Worm (Caenorhabditis elegans) whole organism, L2 larva: ENCODE data around the gene clec-149.

Source experiments
- C34F6.9 ChIP-seq: fragments of 150-350 bp; optimal IDR thresholded peaks from 2 replicates; lab custom pipeline; 2014; ENCODE audit warnings: missing biosample characterization, missing genetic modification characterization
- F13H6.1 ChIP-seq: sonication (generic microtip); optimal IDR thresholded peaks from 2 replicates; lab custom pipeline; 2016; ENCODE audit warnings: missing genetic modification characterization, missing compliant biosample characterization
- R02D3.7 ChIP-seq: fragments of 150-350 bp; optimal IDR thresholded peaks from 2 replicates; lab custom pipeline; 2014; ENCODE audit warnings: missing biosample characterization, missing genetic modification characterization
- Y55F3AM.14 ChIP-seq: fragments of 200-800 bp; sonication (Bioruptor generic); optimal IDR thresholded peaks from 2 replicates; lab custom pipeline; 2018; ENCODE audit warnings: mild to moderate bottlenecking, missing genetic modification characterization, missing compliant biosample characterization
- ZK546.5 ChIP-seq: sonication (generic microtip); optimal IDR thresholded peaks from 2 replicates; lab custom pipeline; 2017; ENCODE audit warnings: missing biosample characterization, missing genetic modification characterization
- alr-1 ChIP-seq: fragments of 150-350 bp; optimal IDR thresholded peaks from 2 replicates; lab custom pipeline; 2014; ENCODE audit warnings: missing biosample characterization, missing genetic modification characterization
- aly-2 ChIP-seq: fragments of 150-350 bp; optimal IDR thresholded peaks from 2 replicates; lab custom pipeline; 2014; ENCODE audit warnings: missing biosample characterization, missing genetic modification characterization
- ama-1 ChIP-seq: fragments of 150-350 bp; optimal IDR thresholded peaks from 2 replicates; lab custom pipeline; 2018; ENCODE audit warnings: inconsistent platforms
- blmp-1 ChIP-seq: sonication (generic microtip); optimal IDR thresholded peaks from 2 replicates; lab custom pipeline; 2017; ENCODE audit warnings: missing genetic modification characterization, mild to moderate bottlenecking, missing compliant biosample characterization, antibody characterized with exemption, moderate library complexity; ENCODE audit not compliant: insufficient read depth
- ceh-16 ChIP-seq: fragments of 150-350 bp; optimal IDR thresholded peaks from 2 replicates; lab custom pipeline; 2014; ENCODE audit warnings: missing biosample characterization, missing genetic modification characterization
- ceh-82 ChIP-seq: fragments of 150-350 bp; optimal IDR thresholded peaks from 2 replicates; lab custom pipeline; 2014; ENCODE audit warnings: missing biosample characterization, missing genetic modification characterization
- crh-2 ChIP-seq: sonication (generic microtip); optimal IDR thresholded peaks from 2 replicates; lab custom pipeline; 2017; ENCODE audit warnings: missing biosample characterization, missing genetic modification characterization
- dmd-4 ChIP-seq: sonication (generic microtip); optimal IDR thresholded peaks from 2 replicates; lab custom pipeline; 2017; ENCODE audit warnings: missing biosample characterization, missing genetic modification characterization
- egl-27 ChIP-seq: sonication (generic microtip); optimal IDR thresholded peaks from 3 replicates; lab custom pipeline; 2017; ENCODE audit warnings: missing biosample characterization, missing genetic modification reagents, missing genetic modification characterization
- elt-1 ChIP-seq: fragments of 150-350 bp; optimal IDR thresholded peaks from 2 replicates; lab custom pipeline; 2014; ENCODE audit warnings: missing biosample characterization, missing genetic modification characterization
- elt-3 ChIP-seq: sonication (generic microtip); optimal IDR thresholded peaks from 2 replicates; lab custom pipeline; 2017; ENCODE audit warnings: missing biosample characterization, missing genetic modification characterization
- fos-1 ChIP-seq: fragments of 150-350 bp; optimal IDR thresholded peaks from 2 replicates; lab custom pipeline; 2014; ENCODE audit warnings: missing biosample characterization, missing genetic modification characterization
- gmeb-1 ChIP-seq: fragments of 150-350 bp; optimal IDR thresholded peaks from 2 replicates; lab custom pipeline; 2014; ENCODE audit warnings: missing biosample characterization, missing genetic modification characterization
- lin-11 ChIP-seq: fragments of 150-350 bp; sonication (generic microtip); optimal IDR thresholded peaks from 2 replicates; lab custom pipeline; 2014; ENCODE audit warnings: missing biosample characterization, missing genetic modification characterization, inconsistent platforms, mixed read lengths
- lin-13 ChIP-seq: fragments of 150-350 bp; optimal IDR thresholded peaks from 2 replicates; lab custom pipeline; 2014; ENCODE audit warnings: missing biosample characterization, missing genetic modification reagents, missing genetic modification characterization
- lin-39 ChIP-seq: fragments of 150-350 bp; optimal IDR thresholded peaks from 2 replicates; lab custom pipeline; 2014; ENCODE audit warnings: missing biosample characterization, missing genetic modification reagents, missing genetic modification characterization
- lsy-2 ChIP-seq, 2 experiments: fragments of 150-350 bp in 1 of 2; sonication (generic microtip) in 1 of 2; optimal IDR thresholded peaks; 2 replicates each; lab custom pipeline; 2014 to 2017; ENCODE audit warnings: missing biosample characterization in 2 of 2, missing genetic modification characterization in 2 of 2
- mab-5 ChIP-seq: fragments of 150-350 bp; optimal IDR thresholded peaks from 2 replicates; lab custom pipeline; 2014; ENCODE audit warnings: missing biosample characterization, missing genetic modification characterization
- mbf-1 ChIP-seq: sonication (generic microtip); optimal IDR thresholded peaks from 2 replicates; lab custom pipeline; 2017; ENCODE audit warnings: missing biosample characterization, missing genetic modification characterization
- mdl-1 ChIP-seq, 2 experiments: fragments of 150-350 bp in 1 of 2; sonication (generic microtip) in 1 of 2; optimal IDR thresholded peaks; 2 replicates each; lab custom pipeline; 2017; ENCODE audit warnings: missing biosample characterization in 2 of 2, missing genetic modification characterization in 2 of 2
- nhr-10 ChIP-seq: sonication (generic microtip); optimal IDR thresholded peaks from 2 replicates; lab custom pipeline; 2017; ENCODE audit warnings: missing biosample characterization, missing genetic modification characterization
- nhr-11 ChIP-seq: fragments of 150-350 bp; optimal IDR thresholded peaks from 2 replicates; lab custom pipeline; 2014; ENCODE audit warnings: missing biosample characterization, missing genetic modification characterization
- nhr-12 ChIP-seq: fragments of 150-350 bp; optimal IDR thresholded peaks from 2 replicates; lab custom pipeline; 2014; ENCODE audit warnings: missing biosample characterization, missing genetic modification characterization
- nhr-129 ChIP-seq: fragments of 150-350 bp; optimal IDR thresholded peaks from 2 replicates; lab custom pipeline; 2014; ENCODE audit warnings: missing biosample characterization, missing genetic modification characterization
- nhr-21 ChIP-seq: fragments of 150-350 bp; optimal IDR thresholded peaks from 2 replicates; lab custom pipeline; 2014; ENCODE audit warnings: missing biosample characterization, missing genetic modification characterization
- nhr-23 ChIP-seq: fragments of 150-350 bp; optimal IDR thresholded peaks from 2 replicates; lab custom pipeline; 2014; ENCODE audit warnings: missing biosample characterization, missing genetic modification reagents, missing genetic modification characterization
- nhr-237 ChIP-seq: fragments of 150-350 bp; optimal IDR thresholded peaks from 2 replicates; lab custom pipeline; 2014; ENCODE audit warnings: missing biosample characterization, missing genetic modification characterization
- nhr-25 ChIP-seq: fragments of 150-350 bp; sonication (generic microtip); optimal IDR thresholded peaks from 3 replicates; lab custom pipeline; 2014; ENCODE audit warnings: missing biosample characterization, missing genetic modification characterization
- nhr-6 ChIP-seq: fragments of 150-350 bp; optimal IDR thresholded peaks from 2 replicates; lab custom pipeline; 2014; ENCODE audit warnings: missing biosample characterization, missing genetic modification characterization
- nhr-77 ChIP-seq: fragments of 150-350 bp; optimal IDR thresholded peaks from 2 replicates; lab custom pipeline; 2014; ENCODE audit warnings: missing biosample characterization, missing genetic modification characterization
- peb-1 ChIP-seq: fragments of 150-350 bp; optimal IDR thresholded peaks from 2 replicates; lab custom pipeline; 2014; ENCODE audit warnings: missing biosample characterization, missing genetic modification characterization
- sem-4 ChIP-seq: fragments of 150-350 bp; optimal IDR thresholded peaks from 2 replicates; lab custom pipeline; 2014; ENCODE audit warnings: missing biosample characterization, missing genetic modification reagents, missing genetic modification characterization
- skn-1 ChIP-seq: sonication (generic microtip); optimal IDR thresholded peaks from 2 replicates; lab custom pipeline; 2017; ENCODE audit warnings: missing biosample characterization, missing genetic modification characterization
- sma-3 ChIP-seq: sonication (generic microtip); optimal IDR thresholded peaks from 2 replicates; lab custom pipeline; 2016; ENCODE audit warnings: missing genetic modification reagents, missing genetic modification characterization, missing compliant biosample characterization
- sma-9 ChIP-seq, 2 experiments: fragments of 150-350 bp in 1 of 2; sonication (generic microtip) in 1 of 2; optimal IDR thresholded peaks; 2 replicates each; lab custom pipeline; 2014 to 2016; ENCODE audit warnings: missing genetic modification characterization in 2 of 2, mild to moderate bottlenecking in 1 of 2, missing biosample characterization in 1 of 2, missing compliant biosample characterization in 1 of 2, missing genetic modification reagents in 1 of 2, moderate library complexity in 1 of 2
- snpc-4 ChIP-seq: fragments of 150-350 bp; optimal IDR thresholded peaks from 2 replicates; lab custom pipeline; 2014; ENCODE audit warnings: missing biosample characterization, missing genetic modification characterization
- unc-39 ChIP-seq: fragments of 150-350 bp; optimal IDR thresholded peaks from 2 replicates; lab custom pipeline; 2014; ENCODE audit warnings: missing biosample characterization, missing genetic modification characterization
- unc-55 ChIP-seq: fragments of 150-350 bp; sonication (generic microtip); optimal IDR thresholded peaks from 3 replicates; lab custom pipeline; 2014; ENCODE audit warnings: missing biosample characterization, missing genetic modification reagents, missing genetic modification characterization
- unc-62 ChIP-seq: fragments of 150-350 bp; optimal IDR thresholded peaks from 2 replicates; lab custom pipeline; 2014; ENCODE audit warnings: missing biosample characterization, missing genetic modification reagents, missing genetic modification characterization
- zag-1 ChIP-seq: fragments of 150-350 bp; optimal IDR thresholded peaks from 2 replicates; lab custom pipeline; 2014; ENCODE audit warnings: missing biosample characterization, missing genetic modification characterization
- ztf-1 ChIP-seq: fragments of 200-800 bp; sonication (Bioruptor generic); conservative IDR thresholded peaks from 2 replicates; pipeline ENCODE4 v1.3.6; 2022; ENCODE audit warnings: missing genetic modification characterization, missing compliant biosample characterization
- ztf-11 ChIP-seq: sonication (generic microtip); optimal IDR thresholded peaks from 2 replicates; lab custom pipeline; 2017; ENCODE audit warnings: missing biosample characterization, missing genetic modification characterization
- ztf-4 ChIP-seq: fragments of 150-350 bp; optimal IDR thresholded peaks from 2 replicates; lab custom pipeline; 2014; ENCODE audit warnings: missing biosample characterization, missing genetic modification characterization

clec-149 gene

ce11 chrIII:833711-834442 lies 10.9 kb downstream of the clec-149 start:
- TF ChIP-seq ceh-82 (tag; lab: Kevin White, UChicago) (peak; percentile 3), F13H6.1 (tag; lab: Kevin White, UChicago) (peak; percentile 91), ztf-11 (no peak), nhr-11 (tag; lab: Kevin White, UChicago) (no peak), nhr-237 (no peak), crh-2 (tag; lab: Kevin White, UChicago) (peak; percentile 93), elt-3 (tag; lab: Kevin White, UChicago) (no peak), ceh-16 (tag; lab: Kevin White, UChicago) (peak; percentile 82), Y55F3AM.14 (GFP tag; lab: Kevin White, UChicago) (peak; percentile 84), ZK546.5 (tag; lab: Kevin White, UChicago) (no peak), mdl-1 (tag; optimal IDR thresholded peaks at IDR 0.05; lab: Kevin White, UChicago) (peak; percentile 83 to 94), dmd-4 (tag; lab: Kevin White, UChicago) (no peak), blmp-1 (tag; lab: Kevin White, UChicago) (peak; percentile 84), nhr-25 (peak; percentile 95), mbf-1 (tag; lab: Kevin White, UChicago) (no peak), lin-11 (tag; lab: Kevin White, UChicago) (peak; percentile 83), gmeb-1 (peak; percentile 69), fos-1 (tag; lab: Kevin White, UChicago) (peak; percentile 99), lin-13 (GFP tag; lab: Kevin White, UChicago) (peak; percentile 78), nhr-23 (no peak), R02D3.7 (tag; lab: Kevin White, UChicago) (no peak), lsy-2 (tag; optimal IDR thresholded peaks at IDR 0.05; lab: Kevin White, UChicago) (peak; percentile 67 to 89), nhr-6 (tag; lab: Kevin White, UChicago) (peak; percentile 56), ztf-4 (tag; lab: Kevin White, UChicago) (peak; percentile 81), unc-62 (no peak), nhr-21 (tag; lab: Kevin White, UChicago) (peak; percentile 94), lin-39 (no peak), aly-2 (tag; lab: Kevin White, UChicago) (no peak), C34F6.9 (tag; lab: Kevin White, UChicago) (peak; percentile 97), nhr-12 (no peak), sma-3 (peak; percentile 95), unc-55 (GFP tag; lab: Kevin White, UChicago) (peak; percentile 96), skn-1 (tag; lab: Kevin White, UChicago) (peak; percentile 35), nhr-10 (peak; percentile 82), alr-1 (tag; lab: Kevin White, UChicago) (no peak), zag-1 (tag; lab: Kevin White, UChicago) (peak; percentile 87), peb-1 (tag; lab: Kevin White, UChicago) (peak; percentile 49), nhr-77 (no peak), sma-9 (GFP tag; optimal IDR thresholded peaks at IDR 0.05; lab: Kevin White, UChicago) (peak; percentile 92), sma-9 (tag; optimal IDR thresholded peaks at IDR 0.05; lab: Kevin White, UChicago) (no peak), egl-27 (tag; lab: Kevin White, UChicago) (peak; percentile 92), ztf-1 (GFP tag; lab: Robert Waterston, UW) (no peak), nhr-129 (tag; lab: Kevin White, UChicago) (peak; percentile 100), unc-39 (tag; lab: Kevin White, UChicago) (no peak), sem-4 (peak; percentile 88), ama-1 (lab: Kevin White, UChicago) (peak; percentile 94), elt-1 (tag; lab: Kevin White, UChicago) (no peak), snpc-4 (tag; lab: Kevin White, UChicago) (peak; percentile 28), mab-5 (tag; lab: Kevin White, UChicago) (peak; percentile 70)
